Worm (Caenorhabditis elegans) whole organism, young adult: ENCODE results near the gene rbm-42.

ENCODE experiments used
- B0035.1 ChIP-seq: sonication (generic microtip); optimal IDR thresholded peaks from 2 replicates; lab custom pipeline; 2016; ENCODE audit warnings: missing genetic modification characterization, mild to moderate bottlenecking, missing compliant biosample characterization, missing genotype, missing genetic modification reagents
- B0261.1 ChIP-seq: sonication (generic microtip); optimal IDR thresholded peaks from 2 replicates; lab custom pipeline; 2016; ENCODE audit warnings: mild to moderate bottlenecking, missing genetic modification characterization, moderate library complexity, missing compliant biosample characterization
- C06A6.2 ChIP-seq: fragments of 200-800 bp; sonication (Bioruptor generic); conservative IDR thresholded peaks from 2 replicates; pipeline ENCODE4 v1.3.6; 2022; ENCODE audit warnings: missing genetic modification characterization, missing compliant biosample characterization
- D2030.7 ChIP-seq: fragments of 200-800 bp; sonication (Bioruptor generic); IDR thresholded peaks from 2 replicates; pipeline ENCODE4 v1.3.6; 2022; ENCODE audit warnings: missing genetic modification reagents, missing genetic modification characterization, missing compliant biosample characterization
- F22D6.2 ChIP-seq: sonication (generic microtip); optimal IDR thresholded peaks from 2 replicates; lab custom pipeline; 2016; ENCODE audit warnings: mild to moderate bottlenecking, missing genetic modification characterization, missing compliant biosample characterization
- F37B4.10 ChIP-seq: fragments of 200-800 bp; sonication (Bioruptor generic); IDR thresholded peaks from 2 replicates; pipeline ENCODE4 v1.3.6; 2022; ENCODE audit warnings: missing genetic modification characterization, missing compliant biosample characterization
- F55B11.4 ChIP-seq: sonication (generic microtip); optimal IDR thresholded peaks from 2 replicates; lab custom pipeline; 2016; ENCODE audit warnings: missing compliant biosample characterization, missing genetic modification characterization, borderline replicate concordance; ENCODE audit not compliant: insufficient read depth
- T07F8.4 ChIP-seq: sonication (generic microtip); optimal IDR thresholded peaks from 2 replicates; lab custom pipeline; 2016; ENCODE audit warnings: mild to moderate bottlenecking, missing genetic modification characterization, moderate library complexity, missing compliant biosample characterization
- Y53G8AR.9 ChIP-seq: fragments of 200-800 bp; sonication (Bioruptor generic); conservative IDR thresholded peaks from 2 replicates; pipeline ENCODE4 v1.3.6; 2022; ENCODE audit warnings: missing genetic modification reagents, missing genetic modification characterization, missing compliant biosample characterization
- Y79H2A.3 ChIP-seq: fragments of 200-800 bp; sonication (Bioruptor generic); conservative IDR thresholded peaks from 2 replicates; pipeline ENCODE4 v1.3.6; 2022; ENCODE audit warnings: missing genetic modification reagents, missing genetic modification characterization, missing compliant biosample characterization
- ZK185.1 ChIP-seq: sonication (generic microtip); optimal IDR thresholded peaks from 2 replicates; lab custom pipeline; 2016; ENCODE audit warnings: mild to moderate bottlenecking, missing genetic modification characterization, missing compliant biosample characterization; ENCODE audit not compliant: poor library complexity, severe bottlenecking
- ama-1 ChIP-seq, 3 experiments: fragments of 150-350 bp in 1 of 3; sonication (generic microtip) in 2 of 3; optimal IDR thresholded peaks; 2 replicates each; lab custom pipeline; 2014 to 2018; ENCODE audit warnings: missing biosample characterization in 2 of 3, missing genetic modification characterization in 2 of 3, missing genetic modification reagents in 2 of 3
- attf-5 ChIP-seq: fragments of 200-800 bp; sonication (Bioruptor generic); optimal IDR thresholded peaks from 2 replicates; lab custom pipeline; 2018; ENCODE audit warnings: mild to moderate bottlenecking, missing genetic modification characterization, missing compliant biosample characterization
- ccch-3 ChIP-seq: fragments of 200-800 bp; sonication (Bioruptor generic); optimal IDR thresholded peaks from 2 replicates; lab custom pipeline; 2018; ENCODE audit warnings: mild to moderate bottlenecking, missing genetic modification characterization, missing compliant biosample characterization
- ceh-100 ChIP-seq: fragments of 200-800 bp; sonication (Bioruptor generic); IDR thresholded peaks from 2 replicates; pipeline ENCODE4 v1.3.6; 2022; ENCODE audit warnings: missing genetic modification reagents, missing genetic modification characterization, missing compliant biosample characterization
- chd-7 ChIP-seq: sonication (generic microtip); optimal IDR thresholded peaks from 2 replicates; lab custom pipeline; 2016; ENCODE audit warnings: mild to moderate bottlenecking, missing genetic modification characterization, moderate library complexity, missing compliant biosample characterization
- dox-1 ChIP-seq: fragments of 200-800 bp; sonication (Bioruptor generic); IDR thresholded peaks from 2 replicates; pipeline ENCODE4 v1.3.6; 2022; ENCODE audit warnings: missing genetic modification reagents, missing genetic modification characterization, missing compliant biosample characterization
- egl-18 ChIP-seq: fragments of 200-800 bp; sonication (Bioruptor generic); IDR thresholded peaks from 2 replicates; pipeline ENCODE4 v1.3.6; 2022; ENCODE audit warnings: missing genetic modification reagents, missing genetic modification characterization, missing compliant biosample characterization
- egl-44 ChIP-seq: fragments of 200-800 bp; sonication (Bioruptor generic); IDR thresholded peaks from 2 replicates; pipeline ENCODE4 v1.3.6; 2022; ENCODE audit warnings: missing genetic modification reagents, missing genetic modification characterization, missing compliant biosample characterization
- fkh-3 ChIP-seq: sonication (generic microtip); optimal IDR thresholded peaks from 2 replicates; lab custom pipeline; 2016; ENCODE audit warnings: mild to moderate bottlenecking, missing genetic modification characterization, missing compliant biosample characterization
- gei-17 ChIP-seq: fragments of 200-800 bp; sonication (Bioruptor generic); optimal IDR thresholded peaks from 2 replicates; lab custom pipeline; 2018; ENCODE audit warnings: mild to moderate bottlenecking, missing genetic modification characterization, missing compliant biosample characterization
- him-1 ChIP-seq: sonication (generic microtip); optimal IDR thresholded peaks from 2 replicates; lab custom pipeline; 2016; ENCODE audit warnings: missing genotype, missing genetic modification reagents, missing genetic modification characterization, missing compliant biosample characterization
- hmg-1.2 ChIP-seq: fragments of 200-800 bp; sonication (Bioruptor generic); IDR thresholded peaks from 2 replicates; pipeline ENCODE4 v1.3.6; 2022; ENCODE audit warnings: missing genetic modification reagents, missing genetic modification characterization, missing compliant biosample characterization
- let-526 ChIP-seq: fragments of 200-800 bp; sonication (Bioruptor generic); IDR thresholded peaks from 2 replicates; pipeline ENCODE4 v1.3.6; 2022; ENCODE audit warnings: missing genetic modification reagents, missing genetic modification characterization, missing compliant biosample characterization
- lin-40 ChIP-seq: sonication (generic microtip); optimal IDR thresholded peaks from 2 replicates; lab custom pipeline; 2016; ENCODE audit warnings: missing genetic modification characterization, mild to moderate bottlenecking, missing compliant biosample characterization, missing genotype, missing genetic modification reagents
- lsl-1 ChIP-seq: fragments of 200-800 bp; sonication (Bioruptor generic); optimal IDR thresholded peaks from 2 replicates; lab custom pipeline; 2018; ENCODE audit warnings: mild to moderate bottlenecking, missing genetic modification characterization, moderate library complexity, missing compliant biosample characterization
- madf-6 ChIP-seq: fragments of 200-800 bp; sonication (Bioruptor generic); IDR thresholded peaks from 2 replicates; pipeline ENCODE4 v1.3.6; 2022; ENCODE audit warnings: missing genetic modification reagents, missing genetic modification characterization, missing compliant biosample characterization
- madf-8 ChIP-seq: fragments of 200-800 bp; sonication (Bioruptor generic); conservative IDR thresholded peaks from 2 replicates; pipeline ENCODE4 v1.3.6; 2022; ENCODE audit warnings: missing genetic modification reagents, missing genetic modification characterization, missing compliant biosample characterization
- mes-4 ChIP-seq: sonication (generic microtip); optimal IDR thresholded peaks from 2 replicates; lab custom pipeline; 2016; ENCODE audit warnings: missing genotype, missing genetic modification characterization, missing compliant biosample characterization
- mxl-1 ChIP-seq: sonication (generic microtip); optimal IDR thresholded peaks from 2 replicates; lab custom pipeline; 2016; ENCODE audit warnings: missing genetic modification characterization, missing compliant biosample characterization
- nfya-2 ChIP-seq: fragments of 200-800 bp; sonication (Bioruptor generic); IDR thresholded peaks from 2 replicates; pipeline ENCODE4 v1.3.6; 2022; ENCODE audit warnings: missing genetic modification reagents, missing genetic modification characterization, missing compliant biosample characterization
- nfyb-1 ChIP-seq: fragments of 200-800 bp; sonication (Bioruptor generic); IDR thresholded peaks from 2 replicates; pipeline ENCODE4 v1.3.6; 2022; ENCODE audit warnings: missing genetic modification reagents, missing genetic modification characterization, missing compliant biosample characterization
- nhr-120 ChIP-seq: fragments of 200-800 bp; sonication (Bioruptor generic); IDR thresholded peaks from 2 replicates; pipeline ENCODE4 v1.3.6; 2022; ENCODE audit warnings: missing genetic modification characterization, missing compliant biosample characterization
- nhr-179 ChIP-seq: sonication (generic microtip); optimal IDR thresholded peaks from 2 replicates; lab custom pipeline; 2016; ENCODE audit warnings: mild to moderate bottlenecking, missing genetic modification characterization, missing compliant biosample characterization
- pha-4 ChIP-seq: fragments of 150-350 bp; sonication (generic microtip); optimal IDR thresholded peaks from 2 replicates; lab custom pipeline; 2014; ENCODE audit warnings: missing biosample characterization, missing genetic modification reagents, missing genetic modification characterization
- rcor-1 ChIP-seq: fragments of 200-800 bp; sonication (Bioruptor generic); IDR thresholded peaks from 2 replicates; pipeline ENCODE4 v1.3.6; 2022; ENCODE audit warnings: missing genetic modification reagents, missing genetic modification characterization, missing compliant biosample characterization
- rec-8 ChIP-seq, 2 experiments: sonication (generic microtip); optimal IDR thresholded peaks; 2 replicates each; lab custom pipeline; 2016; ENCODE audit warnings: mild to moderate bottlenecking in 2 of 2, missing genetic modification characterization in 2 of 2, missing genetic modification reagents in 2 of 2, missing genotype in 2 of 2, missing biosample characterization in 1 of 2, missing compliant biosample characterization in 1 of 2, moderate library complexity in 1 of 2
- rpc-1 ChIP-seq, 2 experiments: fragments of 150-350 bp in 1 of 2; sonication (generic microtip) in 1 of 2; optimal IDR thresholded peaks; 2 replicates each; lab custom pipeline; 2014 to 2018; ENCODE audit warnings: missing biosample characterization in 1 of 2, missing genetic modification characterization in 1 of 2, missing genetic modification reagents in 1 of 2, missing genotype in 1 of 2
- sdz-38 ChIP-seq: sonication (generic microtip); optimal IDR thresholded peaks from 2 replicates; lab custom pipeline; 2016; ENCODE audit warnings: missing genotype, missing genetic modification characterization, missing compliant biosample characterization
- snpc-1.1 ChIP-seq: sonication (generic microtip); optimal IDR thresholded peaks from 2 replicates; lab custom pipeline; 2017; ENCODE audit warnings: missing genetic modification characterization, mild to moderate bottlenecking, missing compliant biosample characterization, antibody characterized with exemption, moderate library complexity, missing genotype, missing genetic modification reagents; ENCODE audit not compliant: insufficient read depth
- snpc-1.3 ChIP-seq: sonication (generic microtip); optimal IDR thresholded peaks from 2 replicates; lab custom pipeline; 2017; ENCODE audit warnings: missing genetic modification characterization, mild to moderate bottlenecking, missing compliant biosample characterization, antibody characterized with exemption, moderate library complexity, missing genotype, missing genetic modification reagents; ENCODE audit not compliant: insufficient read depth
- snpc-3.4 ChIP-seq: sonication (generic microtip); optimal IDR thresholded peaks from 2 replicates; lab custom pipeline; 2017; ENCODE audit warnings: missing genetic modification characterization, mild to moderate bottlenecking, missing compliant biosample characterization, antibody characterized with exemption, moderate library complexity, missing genotype, missing genetic modification reagents
- unc-62 ChIP-seq: fragments of 150-350 bp; optimal IDR thresholded peaks from 2 replicates; lab custom pipeline; 2014; ENCODE audit warnings: missing biosample characterization, missing genetic modification reagents, missing genetic modification characterization
- zim-3 ChIP-seq: sonication (generic microtip); optimal IDR thresholded peaks from 2 replicates; lab custom pipeline; 2017; ENCODE audit warnings: mild to moderate bottlenecking, missing genetic modification characterization, moderate library complexity, missing compliant biosample characterization
- ztf-25 ChIP-seq: fragments of 200-800 bp; sonication (Bioruptor generic); IDR thresholded peaks from 2 replicates; pipeline ENCODE4 v1.3.6; 2022; ENCODE audit warnings: missing genetic modification reagents, missing genetic modification characterization, missing compliant biosample characterization
- ztf-3 ChIP-seq: fragments of 200-800 bp; sonication (Bioruptor generic); optimal IDR thresholded peaks from 2 replicates; lab custom pipeline; 2018; ENCODE audit warnings: mild to moderate bottlenecking, missing genetic modification characterization, missing compliant biosample characterization

Gene rbm-42

ce11 chrIII:5196298-5197045 is 43.4 kb upstream of the rbm-42 start (continued):
- TF ChIP-seq Y79H2A.3 (GFP tag; lab: Robert Waterston, UW) (no peak; the same call in 1 of the 2 replicates), nhr-120 (no peak), attf-5 (peak; percentile 40), hmg-1.2 (GFP tag; lab: Robert Waterston, UW) (peak; percentile 26; the same call in 1 of the 2 replicates), madf-8 (GFP tag; lab: Robert Waterston, UW) (no peak; the same call in 1 of the 2 replicates), F22D6.2 (tag; lab: Kevin White, UChicago) (no peak), unc-62 (no peak), him-1 (tag; lab: Kevin White, UChicago) (peak; percentile 99), nfyb-1 (GFP tag; lab: Robert Waterston, UW) (peak; percentile 83), gei-17 (GFP tag; lab: Kevin White, UChicago) (peak; percentile 11), dox-1 (GFP tag; lab: Robert Waterston, UW) (peak; percentile 27; the same call in 1 of the 2 replicates), F55B11.4 (tag; lab: Kevin White, UChicago) (no peak), rec-8 (tag; optimal IDR thresholded peaks at IDR 0.05; lab: Kevin White, UChicago) (no peak), ama-1 (optimal IDR thresholded peaks at IDR 0.05; lab: Kevin White, UChicago) (no peak), ama-1 (GFP tag; optimal IDR thresholded peaks at IDR 0.05; lab: Kevin White, UChicago) (peak in 1 of 2 experiments; percentile 4), ZK185.1 (peak; percentile 45), ztf-25 (GFP tag; lab: Robert Waterston, UW) (no peak), let-526 (GFP tag; lab: Robert Waterston, UW) (no peak), snpc-1.1 (no peak), lsl-1 (GFP tag; lab: Kevin White, UChicago) (no peak), rcor-1 (GFP tag; lab: Robert Waterston, UW) (no peak), ccch-3 (no peak), snpc-3.4 (tag; lab: Kevin White, UChicago) (no peak), sdz-38 (tag; lab: Kevin White, UChicago) (no peak), pha-4 (no peak), lin-40 (tag; lab: Kevin White, UChicago) (peak; percentile 50), rpc-1 (optimal IDR thresholded peaks at IDR 0.05; lab: Kevin White, UChicago) (no peak), rpc-1 (tag; optimal IDR thresholded peaks at IDR 0.05; lab: Kevin White, UChicago) (no peak), madf-6 (GFP tag; lab: Robert Waterston, UW) (no peak), egl-18 (GFP tag; lab: Robert Waterston, UW) (no peak), B0261.1 (no peak), ceh-100 (GFP tag; lab: Robert Waterston, UW) (no peak), T07F8.4 (no peak)

ce11 chrIII:5195690-5196089 is 42.7 kb upstream of the rbm-42 start, which contains the start of gene moc-6:
Gene moc-6 (plus strand): TSS chrIII:5195990.
- TF ChIP-seq C06A6.2 (GFP tag; lab: Robert Waterston, UW) (no peak), B0035.1 (tag; lab: Kevin White, UChicago) (no peak), fkh-3 (tag; lab: Kevin White, UChicago) (no peak), egl-44 (GFP tag; lab: Robert Waterston, UW) (no peak), D2030.7 (GFP tag; lab: Robert Waterston, UW) (no peak), mxl-1 (no peak), F37B4.10 (GFP tag; lab: Robert Waterston, UW) (no peak), chd-7 (tag; lab: Kevin White, UChicago) (no peak), snpc-1.3 (no peak), B0261.1 (no peak), mes-4 (tag; lab: Kevin White, UChicago) (no peak), lsl-1 (GFP tag; lab: Kevin White, UChicago) (no peak), nhr-179 (no peak), Y53G8AR.9 (no peak), ztf-3 (no peak), nfya-2 (no peak), zim-3 (tag; lab: Kevin White, UChicago) (no peak)
